Fruit fly (Drosophila melanogaster) whole organism, embryonic: Measurements from ENCODE around the gene CG10298.

Source experiments
- Atf3 ChIP-seq: fragments of 200-800 bp; sonication (Bioruptor generic); optimal IDR thresholded peaks from 3 replicates; lab custom pipeline; 2016; ENCODE audit warnings: missing biosample characterization, missing genetic modification characterization
- Atf6 ChIP-seq: fragments of 200-800 bp; sonication (Bioruptor generic); IDR thresholded peaks from 2 replicates; pipeline ENCODE4 v1.3.6; 2022; ENCODE audit warnings: missing biosample characterization, missing genetic modification characterization
- B-H1 ChIP-seq: fragments of 200-800 bp; sonication (Bioruptor generic); IDR thresholded peaks from 3 replicates; pipeline ENCODE4 v1.3.6; 2022; ENCODE audit warnings: missing biosample characterization, missing genetic modification characterization
- Bgb ChIP-seq: fragments of 200-800 bp; sonication (Bioruptor generic); IDR thresholded peaks from 2 replicates; pipeline ENCODE4 v1.3.6; 2022; ENCODE audit warnings: missing biosample characterization, missing genetic modification characterization; ENCODE audit not compliant: partially characterized antibody
- CG10565 ChIP-seq: fragments of 200-800 bp; sonication (Bioruptor generic); optimal IDR thresholded peaks from 3 replicates; lab custom pipeline; 2016; ENCODE audit warnings: missing biosample characterization, mild to moderate bottlenecking, missing genetic modification characterization
- CG10979 ChIP-seq: fragments of 200-800 bp; sonication (Bioruptor generic); optimal IDR thresholded peaks from 2 replicates; lab custom pipeline; 2018; ENCODE audit warnings: missing biosample characterization, mild to moderate bottlenecking, missing genetic modification characterization, moderate library complexity
- CG11398 ChIP-seq: fragments of 200-800 bp; sonication (Bioruptor generic); optimal IDR thresholded peaks from 2 replicates; lab custom pipeline; 2016; ENCODE audit warnings: missing biosample characterization, missing genetic modification characterization
- CG12155 ChIP-seq: fragments of 200-800 bp; sonication (Bioruptor generic); optimal IDR thresholded peaks from 3 replicates; lab custom pipeline; 2016; ENCODE audit warnings: missing biosample characterization, missing genetic modification characterization
- CG17568 ChIP-seq: fragments of 200-800 bp; sonication (Bioruptor generic); optimal IDR thresholded peaks from 2 replicates; lab custom pipeline; 2018; ENCODE audit warnings: missing biosample characterization, mild to moderate bottlenecking, missing genetic modification characterization, moderate library complexity
- CG17612 ChIP-seq: fragments of 200-800 bp; sonication (Bioruptor generic); IDR thresholded peaks from 2 replicates; pipeline ENCODE4 v1.3.6; 2022; ENCODE audit warnings: missing biosample characterization, missing genetic modification characterization
- CG2202 ChIP-seq: fragments of 200-800 bp; sonication (Bioruptor generic); optimal IDR thresholded peaks from 2 replicates; lab custom pipeline; 2018; ENCODE audit warnings: missing biosample characterization, mild to moderate bottlenecking, missing genetic modification characterization
- CG2889 ChIP-seq: fragments of 200-800 bp; sonication (Bioruptor generic); IDR thresholded peaks from 3 replicates; pipeline ENCODE4 v1.3.6; 2022; ENCODE audit warnings: missing biosample characterization, missing genetic modification characterization
- CG3065 ChIP-seq: fragments of 200-800 bp; sonication (Bioruptor generic); optimal IDR thresholded peaks from 2 replicates; lab custom pipeline; 2016; ENCODE audit warnings: missing biosample characterization, missing genetic modification characterization
- CG32532 ChIP-seq: fragments of 200-800 bp; sonication (Bioruptor generic); IDR thresholded peaks from 2 replicates; pipeline ENCODE4 v1.3.6; 2022; ENCODE audit warnings: missing biosample characterization, missing genetic modification characterization
- CG33557 ChIP-seq: fragments of 200-800 bp; sonication (Bioruptor generic); optimal IDR thresholded peaks from 2 replicates; lab custom pipeline; 2019; ENCODE audit warnings: missing biosample characterization, mild to moderate bottlenecking, missing genetic modification characterization, moderate library complexity
- CG3407 ChIP-seq: fragments of 200-800 bp; sonication (Bioruptor generic); optimal IDR thresholded peaks from 2 replicates; lab custom pipeline; 2018; ENCODE audit warnings: missing biosample characterization, mild to moderate bottlenecking, missing genetic modification characterization
- CG3838 ChIP-seq: fragments of 200-800 bp; sonication (Bioruptor generic); optimal IDR thresholded peaks from 3 replicates; lab custom pipeline; 2016; ENCODE audit warnings: missing biosample characterization, missing genetic modification characterization
- CG4424 ChIP-seq: fragments of 200-800 bp; sonication (Bioruptor generic); optimal IDR thresholded peaks from 3 replicates; lab custom pipeline; 2016; ENCODE audit warnings: missing biosample characterization, missing genetic modification characterization
- CG4730 ChIP-seq: fragments of 200-800 bp; sonication (Bioruptor generic); IDR thresholded peaks from 2 replicates; pipeline ENCODE4 v1.3.6; 2022; ENCODE audit warnings: missing biosample characterization, missing genetic modification characterization
- CG4820 ChIP-seq: fragments of 200-800 bp; sonication (Bioruptor generic); optimal IDR thresholded peaks from 3 replicates; lab custom pipeline; 2016; ENCODE audit warnings: missing biosample characterization, missing genetic modification characterization
- CG5180 ChIP-seq: fragments of 200-800 bp; sonication (Bioruptor generic); optimal IDR thresholded peaks from 3 replicates; lab custom pipeline; 2017; ENCODE audit warnings: missing biosample characterization, missing genetic modification characterization, mild to moderate bottlenecking, moderate library complexity, missing genetic modification reagents
- CG6689 ChIP-seq: fragments of 200-800 bp; sonication (Bioruptor generic); IDR thresholded peaks from 2 replicates; pipeline ENCODE4 v1.3.6; 2022; ENCODE audit warnings: missing biosample characterization, missing genetic modification characterization
- CG7271 ChIP-seq: fragments of 200-800 bp; sonication (Bioruptor generic); optimal IDR thresholded peaks from 2 replicates; lab custom pipeline; 2018; ENCODE audit warnings: missing biosample characterization, mild to moderate bottlenecking, missing genetic modification characterization, moderate library complexity
- CG7556 ChIP-seq: fragments of 200-800 bp; sonication (Bioruptor generic); optimal IDR thresholded peaks from 2 replicates; lab custom pipeline; 2017; ENCODE audit warnings: missing biosample characterization, mild to moderate bottlenecking, missing genetic modification characterization
- CG8388 ChIP-seq: fragments of 200-800 bp; sonication (Bioruptor generic); optimal IDR thresholded peaks from 2 replicates; lab custom pipeline; 2019; ENCODE audit warnings: missing biosample characterization, mild to moderate bottlenecking, missing genetic modification characterization, moderate library complexity
- CG9215 ChIP-seq: fragments of 200-800 bp; sonication (Bioruptor generic); IDR thresholded peaks from 2 replicates; pipeline ENCODE4 v1.3.6; 2022; ENCODE audit warnings: missing biosample characterization, missing genetic modification characterization
- D19A ChIP-seq: fragments of 200-800 bp; optimal IDR thresholded peaks from 3 replicates; lab custom pipeline; 2019; ENCODE audit warnings: missing biosample characterization, mild to moderate bottlenecking, missing genetic modification characterization, moderate library complexity
- Ets65A ChIP-seq: fragments of 200-800 bp; sonication (Bioruptor generic); peaks from one replicate; lab custom pipeline; 2016; ENCODE audit warnings: missing biosample characterization, missing genetic modification characterization
- Ets97D ChIP-seq: fragments of 200-800 bp; sonication (Bioruptor generic); optimal IDR thresholded peaks from 3 replicates; lab custom pipeline; 2016; ENCODE audit warnings: missing biosample characterization, missing genetic modification characterization
- Gug ChIP-seq: fragments of 200-800 bp; sonication (Bioruptor generic); IDR thresholded peaks from 4 replicates; pipeline ENCODE4 v1.3.6; 2022; ENCODE audit warnings: missing biosample characterization, missing genetic modification characterization
- Lhr ChIP-seq: fragments of 200-800 bp; sonication (Bioruptor generic); optimal IDR thresholded peaks from 3 replicates; lab custom pipeline; 2017; ENCODE audit warnings: mild to moderate bottlenecking, missing biosample characterization, missing genetic modification reagents, missing genetic modification characterization
- MESR4 ChIP-seq: fragments of 200-800 bp; sonication (Bioruptor generic); optimal IDR thresholded peaks from 2 replicates; lab custom pipeline; 2018; ENCODE audit warnings: missing biosample characterization, mild to moderate bottlenecking, missing genetic modification characterization, moderate library complexity
- Meics ChIP-seq: fragments of 200-800 bp; sonication (Bioruptor generic); optimal IDR thresholded peaks from 2 replicates; lab custom pipeline; 2017; ENCODE audit warnings: missing biosample characterization, mild to moderate bottlenecking, missing genetic modification characterization
- Poxn ChIP-seq: fragments of 200-800 bp; sonication (Bioruptor generic); IDR thresholded peaks from 2 replicates; pipeline ENCODE4 v1.3.6; 2022; ENCODE audit warnings: missing biosample characterization, missing genetic modification characterization
- Sry-δ ChIP-seq: fragments of 200-800 bp; sonication (Bioruptor generic); optimal IDR thresholded peaks from 2 replicates; lab custom pipeline; 2016; ENCODE audit warnings: missing biosample characterization, missing genetic modification characterization
- Usf ChIP-seq: fragments of 200-800 bp; sonication (Bioruptor generic); optimal IDR thresholded peaks from 2 replicates; lab custom pipeline; 2017; ENCODE audit warnings: missing genotype, missing biosample characterization, missing genetic modification characterization
- ab ChIP-seq: fragments of 200-800 bp; sonication (Bioruptor generic); optimal IDR thresholded peaks from 2 replicates; lab custom pipeline; 2016; ENCODE audit warnings: missing biosample characterization, missing genetic modification characterization
- bcd ChIP-seq: fragments of 200-800 bp; sonication (Bioruptor generic); optimal IDR thresholded peaks from 2 replicates; lab custom pipeline; 2017; ENCODE audit warnings: missing biosample characterization, mild to moderate bottlenecking, missing genetic modification characterization
- cad ChIP-seq: fragments of >200 bp; optimal IDR thresholded peaks from 2 replicates; lab custom pipeline; 2017; ENCODE audit warnings: missing biosample characterization, missing genetic modification characterization
- gce ChIP-seq: fragments of 200-800 bp; sonication (Bioruptor generic); IDR thresholded peaks from 3 replicates; pipeline ENCODE4 v1.3.6; 2022; ENCODE audit warnings: missing biosample characterization, missing genetic modification characterization
- gro ChIP-seq: fragments of 200-800 bp; sonication (Bioruptor generic); optimal IDR thresholded peaks from 2 replicates; lab custom pipeline; 2016; ENCODE audit warnings: missing biosample characterization, missing genetic modification characterization
- lbe ChIP-seq: fragments of 200-800 bp; sonication (Bioruptor generic); optimal IDR thresholded peaks from 2 replicates; lab custom pipeline; 2016; ENCODE audit warnings: missing biosample characterization, mild to moderate bottlenecking, missing genetic modification characterization
- pros ChIP-seq: fragments of 200-800 bp; sonication (Bioruptor generic); optimal IDR thresholded peaks from 3 replicates; lab custom pipeline; 2019; ENCODE audit warnings: missing biosample characterization, mild to moderate bottlenecking, missing genetic modification characterization, moderate library complexity
- pum ChIP-seq: fragments of 200-800 bp; sonication (Bioruptor generic); optimal IDR thresholded peaks from 2 replicates; lab custom pipeline; 2016; ENCODE audit warnings: missing biosample characterization, missing genetic modification characterization
- sens ChIP-seq: fragments of 200-800 bp; sonication (Bioruptor generic); peaks from one replicate; lab custom pipeline; 2016; ENCODE audit warnings: missing biosample characterization, missing genetic modification characterization
- unpg ChIP-seq: fragments of 200-800 bp; sonication (Bioruptor generic); optimal IDR thresholded peaks from 3 replicates; lab custom pipeline; 2018; ENCODE audit warnings: missing biosample characterization, mild to moderate bottlenecking, missing genetic modification characterization, moderate library complexity
- yki ChIP-seq: fragments of >200 bp; optimal IDR thresholded peaks from 3 replicates; lab custom pipeline; 2018
- zf30C ChIP-seq: fragments of 200-800 bp; sonication (Bioruptor generic); optimal IDR thresholded peaks from 3 replicates; lab custom pipeline; 2018; ENCODE audit warnings: missing biosample characterization, mild to moderate bottlenecking, missing genetic modification characterization

The CG10298 gene

DNA sequence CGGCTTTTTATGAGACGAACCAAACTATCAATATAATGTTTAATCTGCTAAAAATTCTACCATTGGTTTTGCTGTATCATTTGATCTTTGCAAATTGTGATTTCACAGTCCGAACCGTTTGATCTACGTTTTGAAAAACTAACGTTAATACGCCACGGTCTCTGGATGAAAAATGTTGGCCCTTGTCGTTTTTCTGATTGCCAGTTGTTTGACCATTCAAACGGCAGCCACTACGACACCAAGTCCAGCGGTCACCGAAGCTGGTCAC, 31.4 kb downstream of the CG10298 start, which contains the start of gene CG42564:
Gene CG42564, plus strand, starts transcription at position 169 of the 268 bp plus-strand sequence.
- TF ChIP-seq sens (GFP tag; lab: Kevin White, UChicago) (peak; percentile 7), CG5180 (GFP tag; lab: Kevin White, UChicago) (no peak), Atf3 (GFP tag; lab: Kevin White, UChicago) (no peak), CG3407 (no peak), CG4820 (GFP tag; lab: Kevin White, UChicago) (no peak), gce (no peak), Poxn (GFP tag; lab: Robert Waterston, UW) (no peak), Sry-δ (GFP tag; lab: Kevin White, UChicago) (peak; percentile 2), Ets65A (GFP tag; lab: Kevin White, UChicago) (peak; percentile 47), Meics (GFP tag; lab: Kevin White, UChicago) (peak; percentile 75), lbe (GFP tag; lab: Kevin White, UChicago) (no peak), D19A (tag; lab: Kevin White, UChicago) (no peak)

DNA sequence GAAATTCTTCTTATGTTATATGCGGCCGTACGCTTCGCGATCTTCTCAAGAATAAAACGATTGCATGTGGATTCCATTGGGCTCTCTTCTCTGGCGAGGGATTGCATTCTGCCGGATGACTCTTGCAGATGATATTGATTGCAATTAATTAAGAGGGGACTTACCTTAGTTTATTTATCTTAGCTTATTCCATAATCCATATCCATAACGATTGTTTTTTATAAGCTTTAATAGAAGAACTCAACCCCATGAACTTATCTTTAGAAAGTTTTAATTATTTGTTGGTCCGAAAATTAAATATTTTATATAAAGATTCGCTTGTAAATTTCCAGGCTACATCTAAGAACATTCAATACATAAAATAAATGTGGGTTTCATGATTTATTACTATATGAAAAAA, 33.1 kb downstream of the CG10298 start, which contains the start of gene CRAT:
Gene CRAT, minus strand, starts transcription at position 101 of the 400 bp plus-strand sequence.
- TF ChIP-seq CG17612 (GFP tag; lab: Robert Waterston, UW) (no peak), CG32532 (GFP tag; lab: Robert Waterston, UW) (no peak), Atf6 (GFP tag; lab: Robert Waterston, UW) (no peak)

DNA sequence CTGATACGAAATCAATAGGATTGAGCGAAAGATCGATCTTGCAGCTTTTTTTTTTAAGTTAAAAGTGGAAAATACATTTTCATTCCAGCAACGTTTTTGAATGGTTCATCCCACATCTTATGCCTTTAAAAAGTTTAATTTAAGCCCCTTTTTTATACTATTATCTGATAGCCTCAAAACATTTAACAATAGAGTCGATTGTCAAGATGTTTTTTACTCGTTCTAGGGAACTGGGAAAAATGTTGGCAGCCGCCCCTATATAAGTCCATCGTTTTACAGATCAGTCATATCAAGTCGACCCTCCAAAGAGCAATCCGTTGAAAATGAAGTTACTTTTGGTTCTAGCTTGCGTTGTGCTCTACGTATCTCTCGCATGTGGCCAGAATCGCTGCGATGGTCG, 34.7 kb downstream of the CG10298 start, which contains the start of gene CG42537:
Gene CG42537, plus strand, starts transcription at position 301 of the 400 bp plus-strand sequence.
- peak; percentile 53 for TF ChIP-seq sens (GFP tag; lab: Kevin White, UChicago)
- TF ChIP-seq zf30C = no peak
- TF ChIP-seq CG7556 = no peak

DNA sequence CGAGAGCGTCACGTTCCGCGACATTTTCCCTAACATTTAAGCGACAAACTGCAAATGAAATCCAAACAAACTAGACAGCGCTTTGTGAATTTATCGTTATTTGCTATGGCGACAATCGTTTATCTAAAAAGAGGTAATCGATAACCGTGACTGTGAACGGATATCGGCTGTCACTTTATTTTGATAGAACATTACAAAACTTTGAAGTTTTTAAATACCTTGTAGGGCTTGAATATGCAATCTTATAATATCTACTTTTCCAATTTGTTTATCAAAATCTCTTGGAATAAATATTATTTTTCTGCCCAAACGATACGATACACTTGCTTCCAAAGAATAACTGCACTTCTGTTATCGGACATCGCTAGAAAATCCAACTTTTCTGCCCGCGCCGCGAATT, 37.3 kb downstream of the CG10298 start, which contains the start of the genes CG1024 and TfIIFalpha:
Gene CG1024, minus strand, starts transcription at position 200 of the 400 bp plus-strand sequence.
Gene TfIIFalpha, plus strand, starts transcription at position 339 of the 400 bp plus-strand sequence.
- TF ChIP-seq gro (no peak), Usf (no peak), CG6689 (GFP tag; lab: Robert Waterston, UW) (no peak), unpg (GFP tag; lab: Kevin White, UChicago) (no peak), CG33557 (peak; percentile 1), CG17612 (GFP tag; lab: Robert Waterston, UW) (no peak), CG4730 (GFP tag; lab: Robert Waterston, UW) (no peak), CG3065 (GFP tag; lab: Kevin White, UChicago) (no peak), Ets97D (peak; percentile 38), Lhr (GFP tag; lab: Kevin White, UChicago) (no peak), CG7271 (tag; lab: Kevin White, UChicago) (no peak), CG17568 (GFP tag; lab: Kevin White, UChicago) (no peak), Gug (no peak), CG2202 (tag; lab: Kevin White, UChicago) (no peak), bcd (GFP tag; lab: Kevin White, UChicago) (no peak), yki (no peak), CG12155 (GFP tag; lab: Kevin White, UChicago) (peak; percentile 32), MESR4 (peak; percentile 8), CG11398 (GFP tag; lab: Kevin White, UChicago) (no peak), CG8388 (GFP tag; lab: Kevin White, UChicago) (no peak), pros (GFP tag; lab: Kevin White, UChicago) (no peak), CG3407 (no peak), CG3838 (no peak), CG10565 (GFP tag; lab: Kevin White, UChicago) (no peak), ab (GFP tag; lab: Kevin White, UChicago) (no peak), CG2889 (GFP tag; lab: Robert Waterston, UW) (no peak), CG10979 (tag; lab: Kevin White, UChicago) (peak; percentile 4), cad (GFP tag; lab: Kevin White, UChicago) (no peak), pum (GFP tag; lab: Kevin White, UChicago) (no peak), CG9215 (GFP tag; lab: Robert Waterston, UW) (no peak), CG4424 (GFP tag; lab: Kevin White, UChicago) (no peak), B-H1 (GFP tag; lab: Robert Waterston, UW) (no peak), Bgb (GFP tag; lab: Robert Waterston, UW) (peak; percentile 79)
